Worm (Caenorhabditis elegans): ENCODE data around the gene srz-23.

Gene srz-23

DNA sequence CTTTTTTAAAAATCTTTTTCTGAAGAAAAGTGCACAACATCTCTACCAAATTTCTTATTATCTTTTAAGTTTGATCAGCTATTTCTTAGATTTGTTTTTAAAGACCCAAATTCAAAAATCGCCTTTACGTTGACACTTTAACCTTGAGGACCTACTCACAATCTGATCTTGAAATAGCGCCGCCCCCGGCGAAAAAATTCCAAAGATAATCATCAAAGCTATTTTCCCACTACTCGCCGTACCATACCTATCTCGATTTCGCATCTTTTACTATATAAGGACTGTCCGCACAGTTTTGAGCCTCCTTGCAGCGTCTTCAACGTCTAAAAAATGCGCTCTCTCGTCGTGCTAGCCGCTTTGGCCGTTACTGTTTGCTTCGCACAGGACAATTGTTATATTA is 12.6 kb upstream of the srz-23 start, which contains the start of gene grd-10:
Gene grd-10 (plus strand): TSS at position 208 of the 400 bp plus-strand sequence.
- TF ChIP-seq sptf-2 (GFP tag; optimal IDR thresholded peaks at IDR 0.05): no peak
- no peak for TF ChIP-seq bed-2 (GFP tag; IDR thresholded peaks at IDR 0.05)
- no peak for TF ChIP-seq ceh-91 (GFP tag; IDR thresholded peaks at IDR 0.05)
- no peak for TF ChIP-seq egl-18 (GFP tag; IDR thresholded peaks at IDR 0.05)
- TF ChIP-seq aptf-2 (GFP tag; conservative IDR thresholded peaks at IDR 0.05): no peak
- no peak for TF ChIP-seq ets-4 (GFP tag; optimal IDR thresholded peaks at IDR 0.05)
- no peak for TF ChIP-seq Y56A3A.18 (GFP tag; IDR thresholded peaks at IDR 0.05)
- TF ChIP-seq egrh-3 (GFP tag; IDR thresholded peaks at IDR 0.05): no peak
- TF ChIP-seq F57A8.1 (GFP tag; optimal IDR thresholded peaks at IDR 0.05): no peak
- TF ChIP-seq dpff-1 (tag; optimal IDR thresholded peaks at IDR 0.05): no peak
- TF ChIP-seq attf-3 (GFP tag; conservative IDR thresholded peaks at IDR 0.05): no peak
- no peak for TF ChIP-seq atf-7 (tag; optimal IDR thresholded peaks at IDR 0.05)
- TF ChIP-seq zim-3 (tag; optimal IDR thresholded peaks at IDR 0.05): no peak
- no peak for TF ChIP-seq nhr-179 (tag; optimal IDR thresholded peaks at IDR 0.05)
- no peak for TF ChIP-seq hlh-12 (tag; optimal IDR thresholded peaks at IDR 0.05)

ce11 chrIV:3442513-3442912 is 10.9 kb upstream of the srz-23 start:
- TF ChIP-seq mcd-1 (GFP tag; IDR thresholded peaks at IDR 0.05): no peak
- TF ChIP-seq F57A8.1 (GFP tag; optimal IDR thresholded peaks at IDR 0.05): no peak
- no peak for TF ChIP-seq D2030.7 (GFP tag; IDR thresholded peaks at IDR 0.05)

DNA sequence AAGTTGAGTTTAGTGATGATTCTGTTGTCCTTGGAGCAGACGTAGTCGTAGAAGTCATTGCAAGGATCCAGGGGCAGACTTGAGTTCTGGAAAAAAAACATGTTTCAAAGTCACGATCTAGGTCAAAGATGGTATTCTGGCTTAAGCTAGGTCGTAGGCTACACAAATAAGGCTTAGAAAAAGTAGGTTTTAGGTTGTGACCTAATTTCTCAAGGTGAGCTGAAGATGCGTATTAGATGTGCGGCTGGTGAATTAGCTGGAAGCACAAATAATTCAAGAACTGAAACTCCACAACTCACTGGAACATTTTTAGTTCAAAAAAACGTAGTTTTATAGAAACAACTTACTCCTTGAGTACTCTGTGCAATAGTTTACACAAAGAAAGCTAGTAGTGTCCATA is 9.3 kb upstream of the srz-23 start, which contains the start of gene F09D12.2:
Gene F09D12.2 (minus strand): TSS at position 101 of the 400 bp plus-strand sequence.
- no peak for TF ChIP-seq fkh-3 (tag; optimal IDR thresholded peaks at IDR 0.05)
- TF ChIP-seq chd-7 (tag; optimal IDR thresholded peaks at IDR 0.05): no peak
- no peak for TF ChIP-seq nhr-27 (tag; optimal IDR thresholded peaks at IDR 0.05)
- no peak for TF ChIP-seq aptf-3 (GFP tag; IDR thresholded peaks at IDR 0.05)
- no peak for TF ChIP-seq let-607 (tag; optimal IDR thresholded peaks at IDR 0.05)
- no peak for TF ChIP-seq hsf-1 (GFP tag; IDR thresholded peaks at IDR 0.05)
- TF ChIP-seq repo-1 (tag; optimal IDR thresholded peaks at IDR 0.05): no peak
- no peak for TF ChIP-seq attf-5 (GFP tag; optimal IDR thresholded peaks at IDR 0.05)
- no peak for TF ChIP-seq atf-7 (tag; optimal IDR thresholded peaks at IDR 0.05)
- no peak for TF ChIP-seq Y79H2A.3 (GFP tag; conservative IDR thresholded peaks at IDR 0.05)
- TF ChIP-seq tbx-9 (tag; optimal IDR thresholded peaks at IDR 0.05; ENCODE audit: borderline replicate concordance): no peak

ce11 chrIV:3444614-3445013 is 8.8 kb upstream of the srz-23 start, which contains the start of gene F58E2.5:
TSS of gene F58E2.5 (plus strand) at chrIV:3444914.
- no peak for TF ChIP-seq dpff-1 (tag; optimal IDR thresholded peaks at IDR 0.05)
- no peak for TF ChIP-seq cebp-1 (GFP tag; IDR thresholded peaks at IDR 0.05)
- TF ChIP-seq cebp-1 (tag; optimal IDR thresholded peaks at IDR 0.05): no peak
- TF ChIP-seq zim-3 (tag; optimal IDR thresholded peaks at IDR 0.05): no peak
- no peak for TF ChIP-seq ama-1 (optimal IDR thresholded peaks at IDR 0.05)
- TF ChIP-seq ama-1 (GFP tag; optimal IDR thresholded peaks at IDR 0.05): no peak
- no peak for TF ChIP-seq K12H6.12 (tag; optimal IDR thresholded peaks at IDR 0.05)
- no peak for TF ChIP-seq mel-28 (tag; optimal IDR thresholded peaks at IDR 0.05; ENCODE audit: borderline replicate concordance)
- no peak for TF ChIP-seq Y53F4B.3 (GFP tag; IDR thresholded peaks at IDR 0.05)
- no peak for TF ChIP-seq F10E7.11 (tag; optimal IDR thresholded peaks at IDR 0.05)
- no peak for TF ChIP-seq C17E4.6 (GFP tag; IDR thresholded peaks at IDR 0.05)
- TF ChIP-seq gei-17 (GFP tag; optimal IDR thresholded peaks at IDR 0.05): no peak
- no peak for TF ChIP-seq bed-1 (GFP tag; IDR thresholded peaks at IDR 0.05)
- no peak for TF ChIP-seq die-1 (tag; optimal IDR thresholded peaks at IDR 0.05)
